Fruit fly (Drosophila melanogaster) whole organism, embryonic: ENCODE data around the gene CG5910.

ENCODE experiments used
- Abd-B ChIP-seq: fragments of 200-800 bp; sonication (Bioruptor generic); optimal IDR thresholded peaks from 2 replicates; lab custom pipeline; 2018; ENCODE audit warnings: missing biosample characterization, mild to moderate bottlenecking, missing genetic modification characterization, moderate library complexity
- Adf1 ChIP-seq: fragments of 200-800 bp; sonication (Bioruptor generic); IDR thresholded peaks from 2 replicates; pipeline ENCODE4 v1.3.6; 2022; ENCODE audit warnings: missing biosample characterization, missing genetic modification characterization
- Asciz ChIP-seq: fragments of 200-800 bp; sonication (Bioruptor generic); optimal IDR thresholded peaks from 2 replicates; lab custom pipeline; 2017; ENCODE audit warnings: missing biosample characterization, mild to moderate bottlenecking, missing genetic modification characterization, missing genetic modification reagents
- Bdp1 ChIP-seq: fragments of 200-800 bp; sonication (Bioruptor generic); optimal IDR thresholded peaks from 3 replicates; lab custom pipeline; 2016; ENCODE audit warnings: missing biosample characterization, missing genetic modification characterization
- CG12769 ChIP-seq: fragments of 200-800 bp; sonication (Bioruptor generic); optimal IDR thresholded peaks from 2 replicates; lab custom pipeline; 2019; ENCODE audit warnings: missing biosample characterization, mild to moderate bottlenecking, missing genetic modification characterization, moderate library complexity
- CG14441 ChIP-seq: fragments of 200-800 bp; sonication (Bioruptor generic); IDR thresholded peaks from 2 replicates; pipeline ENCODE4 v1.3.6; 2022; ENCODE audit warnings: missing biosample characterization, missing genetic modification characterization
- CG14710 ChIP-seq: fragments of 200-800 bp; sonication (Bioruptor generic); optimal IDR thresholded peaks from 3 replicates; lab custom pipeline; 2019; ENCODE audit warnings: missing biosample characterization, mild to moderate bottlenecking, missing genetic modification characterization, moderate library complexity
- CG1529 ChIP-seq: fragments of 200-800 bp; sonication (Bioruptor generic); optimal IDR thresholded peaks from 3 replicates; lab custom pipeline; 2018; ENCODE audit warnings: missing biosample characterization, missing genetic modification characterization
- CG15601 ChIP-seq: fragments of 200-800 bp; sonication (Bioruptor generic); optimal IDR thresholded peaks from 3 replicates; lab custom pipeline; 2019; ENCODE audit warnings: missing biosample characterization, mild to moderate bottlenecking, missing genetic modification characterization, moderate library complexity
- CG1603 ChIP-seq: fragments of 200-800 bp; sonication (Bioruptor generic); optimal IDR thresholded peaks from 2 replicates; lab custom pipeline; 2019; ENCODE audit warnings: missing biosample characterization, mild to moderate bottlenecking, missing genetic modification characterization, moderate library complexity
- CG17912 ChIP-seq: fragments of 200-800 bp; sonication (Bioruptor generic); optimal IDR thresholded peaks from 2 replicates; lab custom pipeline; 2018; ENCODE audit warnings: missing biosample characterization, mild to moderate bottlenecking, missing genetic modification characterization
- CG31365 ChIP-seq: fragments of 200-800 bp; sonication (Bioruptor generic); optimal IDR thresholded peaks from 2 replicates; lab custom pipeline; 2018; ENCODE audit warnings: missing biosample characterization, mild to moderate bottlenecking, missing genetic modification characterization
- CG3726 ChIP-seq: fragments of 200-800 bp; sonication (Bioruptor generic); IDR thresholded peaks from 3 replicates; pipeline ENCODE4, ENCODE4 v1.3.6; 2022; ENCODE audit warnings: missing biosample characterization, missing genetic modification characterization
- CG4282 ChIP-seq: fragments of 200-800 bp; sonication (Bioruptor generic); optimal IDR thresholded peaks from 2 replicates; lab custom pipeline; 2016; ENCODE audit warnings: missing biosample characterization, missing genetic modification characterization
- CG43689 ChIP-seq: fragments of 200-800 bp; sonication (Bioruptor generic); IDR thresholded peaks from 2 replicates; pipeline ENCODE4 v1.3.6; 2022; ENCODE audit warnings: missing biosample characterization, missing genetic modification characterization
- CG6683 ChIP-seq: fragments of 200-800 bp; sonication (Bioruptor generic); optimal IDR thresholded peaks from 2 replicates; lab custom pipeline; 2017; ENCODE audit warnings: missing biosample characterization, mild to moderate bottlenecking, missing genetic modification characterization, missing genetic modification reagents
- CG6765 ChIP-seq: fragments of 200-800 bp; sonication (Bioruptor generic); optimal IDR thresholded peaks from 3 replicates; lab custom pipeline; 2017; ENCODE audit warnings: missing biosample characterization, mild to moderate bottlenecking, missing genetic modification characterization
- CG7987 ChIP-seq: fragments of 200-800 bp; sonication (Bioruptor generic); optimal IDR thresholded peaks from 2 replicates; lab custom pipeline; 2018; ENCODE audit warnings: missing biosample characterization, mild to moderate bottlenecking, missing genetic modification characterization, moderate library complexity
- CG9876 ChIP-seq: fragments of 200-800 bp; sonication (Bioruptor generic); optimal IDR thresholded peaks from 2 replicates; lab custom pipeline; 2016; ENCODE audit warnings: missing biosample characterization, missing genetic modification characterization
- E2f1 ChIP-seq: fragments of 200-800 bp; sonication (Bioruptor generic); IDR thresholded peaks from 2 replicates; pipeline ENCODE4 v1.3.6; 2022; ENCODE audit warnings: missing biosample characterization, missing genetic modification characterization
- Hand ChIP-seq: fragments of 200-800 bp; sonication (Bioruptor generic); optimal IDR thresholded peaks from 2 replicates; lab custom pipeline; 2017; ENCODE audit warnings: mild to moderate bottlenecking, missing biosample characterization, missing genetic modification reagents, missing genetic modification characterization
- Hey ChIP-seq: fragments of 200-800 bp; sonication (Bioruptor generic); optimal IDR thresholded peaks from 3 replicates; lab custom pipeline; 2018; ENCODE audit warnings: missing biosample characterization, mild to moderate bottlenecking, missing genetic modification characterization
- Hr51 ChIP-seq, 2 experiments: fragments of 200-800 bp; sonication (Bioruptor generic); optimal IDR thresholded peaks; 2 replicates in 1 of 2; 3 replicates in 1 of 2; lab custom pipeline; 2016 to 2018; ENCODE audit warnings: missing biosample characterization in 2 of 2, missing genetic modification characterization in 2 of 2, mild to moderate bottlenecking in 1 of 2, moderate library complexity in 1 of 2
- Myb ChIP-seq: fragments of 200-800 bp; sonication (Bioruptor generic); optimal IDR thresholded peaks from 2 replicates; lab custom pipeline; 2016; ENCODE audit warnings: missing biosample characterization, missing genetic modification characterization
- NK7.1 ChIP-seq: fragments of 200-800 bp; sonication (Bioruptor generic); optimal IDR thresholded peaks from 3 replicates; lab custom pipeline; 2016; ENCODE audit warnings: missing biosample characterization, missing genetic modification characterization
- Optix ChIP-seq: fragments of 200-800 bp; sonication (Bioruptor generic); IDR thresholded peaks from 3 replicates; pipeline ENCODE4 v1.3.6; 2022; ENCODE audit warnings: missing biosample characterization, missing genetic modification characterization
- Ravus ChIP-seq: fragments of 200-800 bp; sonication (Bioruptor generic); IDR thresholded peaks from 2 replicates; pipeline ENCODE4 v1.3.6; 2022; ENCODE audit warnings: missing biosample characterization, missing genetic modification characterization
- TFAM ChIP-seq: fragments of 200-800 bp; sonication (Bioruptor generic); optimal IDR thresholded peaks from 2 replicates; lab custom pipeline; 2017; ENCODE audit warnings: missing biosample characterization, missing genetic modification characterization, inconsistent platforms
- amos ChIP-seq: fragments of 200-800 bp; sonication (Bioruptor generic); IDR thresholded peaks from 2 replicates; pipeline ENCODE4 v1.3.6; 2022; ENCODE audit warnings: missing biosample characterization, missing genetic modification characterization; ENCODE audit not compliant: partially characterized antibody
- ase ChIP-seq: fragments of 200-800 bp; sonication (Bioruptor generic); IDR thresholded peaks from 3 replicates; pipeline ENCODE4 v1.3.6; 2022; ENCODE audit warnings: missing biosample characterization, missing genetic modification characterization
- ash1 ChIP-seq: fragments of 200-800 bp; sonication (Bioruptor generic); optimal IDR thresholded peaks from 2 replicates; lab custom pipeline; 2018; ENCODE audit warnings: missing biosample characterization, mild to moderate bottlenecking, missing genetic modification characterization
- bab2 ChIP-seq: fragments of 200-800 bp; sonication (Bioruptor generic); optimal IDR thresholded peaks from 2 replicates; lab custom pipeline; 2016; ENCODE audit warnings: missing biosample characterization, missing genetic modification characterization
- br ChIP-seq: fragments of >200 bp; optimal IDR thresholded peaks from 2 replicates; lab custom pipeline; 2017
- caup ChIP-seq: fragments of 200-800 bp; sonication (Bioruptor generic); optimal IDR thresholded peaks from 3 replicates; lab custom pipeline; 2017; ENCODE audit warnings: missing biosample characterization, mild to moderate bottlenecking, missing genetic modification characterization, moderate library complexity; ENCODE audit not compliant: severe bottlenecking
- ci ChIP-seq: fragments of 200-800 bp; sonication (Bioruptor generic); IDR thresholded peaks from 3 replicates; pipeline ENCODE4 v1.3.6; 2022; ENCODE audit warnings: missing biosample characterization, missing genetic modification characterization
- danr ChIP-seq: fragments of 200-800 bp; sonication (Bioruptor generic); IDR thresholded peaks from 2 replicates; pipeline ENCODE4 v1.3.6; 2022; ENCODE audit warnings: missing biosample characterization, missing genetic modification characterization
- dpn ChIP-seq, 2 experiments: fragments of 200-800 bp; sonication (Bioruptor generic); optimal IDR thresholded peaks; 3 replicates each; lab custom pipeline; 2016; ENCODE audit warnings: missing biosample characterization in 2 of 2, missing genetic modification characterization in 2 of 2
- gce ChIP-seq: fragments of 200-800 bp; sonication (Bioruptor generic); IDR thresholded peaks from 3 replicates; pipeline ENCODE4 v1.3.6; 2022; ENCODE audit warnings: missing biosample characterization, missing genetic modification characterization
- gfzf ChIP-seq: fragments of 200-800 bp; sonication (Bioruptor generic); optimal IDR thresholded peaks from 2 replicates; lab custom pipeline; 2016; ENCODE audit warnings: missing biosample characterization, mild to moderate bottlenecking, missing genetic modification characterization, moderate library complexity
- grn ChIP-seq: fragments of 200-800 bp; sonication (Bioruptor generic); optimal IDR thresholded peaks from 3 replicates; lab custom pipeline; 2017; ENCODE audit warnings: missing biosample characterization, missing genetic modification characterization
- pzg ChIP-seq: fragments of 200-800 bp; sonication (Bioruptor generic); optimal IDR thresholded peaks from 3 replicates; lab custom pipeline; 2018; ENCODE audit warnings: missing biosample characterization, mild to moderate bottlenecking, missing genetic modification characterization, moderate library complexity
- slou ChIP-seq: fragments of 200-800 bp; sonication (Bioruptor generic); optimal IDR thresholded peaks from 3 replicates; lab custom pipeline; 2016; ENCODE audit warnings: missing biosample characterization, missing genetic modification characterization
- tap ChIP-seq: fragments of 200-800 bp; optimal IDR thresholded peaks from 3 replicates; lab custom pipeline; 2019; ENCODE audit warnings: missing biosample characterization, mild to moderate bottlenecking, missing genetic modification characterization, moderate library complexity
- tll ChIP-seq, 2 experiments: fragments of 200-800 bp in 1 of 2; fragments of >200 bp in 1 of 2; sonication (Bioruptor generic) in 1 of 2; optimal IDR thresholded peaks; 2 replicates each; lab custom pipeline; 2017 to 2019; ENCODE audit warnings: missing biosample characterization in 2 of 2, missing genetic modification characterization in 2 of 2, mild to moderate bottlenecking in 1 of 2, moderate library complexity in 1 of 2
- unpg ChIP-seq: fragments of 200-800 bp; sonication (Bioruptor generic); optimal IDR thresholded peaks from 3 replicates; lab custom pipeline; 2018; ENCODE audit warnings: missing biosample characterization, mild to moderate bottlenecking, missing genetic modification characterization, moderate library complexity
- vfl ChIP-seq: fragments of 200-800 bp; sonication (Bioruptor generic); optimal IDR thresholded peaks from 2 replicates; lab custom pipeline; 2016; ENCODE audit warnings: missing biosample characterization, missing genetic modification characterization
- zen ChIP-seq: fragments of 200-800 bp; sonication (Bioruptor generic); optimal IDR thresholded peaks from 3 replicates; lab custom pipeline; 2018; ENCODE audit warnings: missing biosample characterization, mild to moderate bottlenecking, missing genetic modification characterization, moderate library complexity

Gene CG5910

dm6 chr3L:20398243-20399222 lies 43.7 kb upstream of the CG5910 start (continued):
- peak; percentile 79 for TF ChIP-seq CG14441 (GFP tag; lab: Robert Waterston, UW)
- TF ChIP-seq NK7.1 (GFP tag; lab: Kevin White, UChicago), result peak; percentile 54
- peak; percentile 89 for TF ChIP-seq unpg (GFP tag; lab: Kevin White, UChicago)
- TF ChIP-seq Ravus, result peak; percentile 44
- TF ChIP-seq Asciz (GFP tag; lab: Kevin White, UChicago), result peak; percentile 89
- TF ChIP-seq CG6765 (GFP tag; lab: Kevin White, UChicago), result peak; percentile 78
- peak; percentile 78 for TF ChIP-seq E2f1 (GFP tag; lab: Robert Waterston, UW)
- TF ChIP-seq gfzf (GFP tag; lab: Kevin White, UChicago), result no peak
- peak; percentile 79 for TF ChIP-seq ase (GFP tag; lab: Robert Waterston, UW)
- TF ChIP-seq pzg (GFP tag; lab: Kevin White, UChicago), result no peak
- TF ChIP-seq vfl (GFP tag; lab: Kevin White, UChicago), result peak; percentile 55
- peak; percentile 51; the same call in 1 of the 3 replicates for TF ChIP-seq gce (GFP tag; lab: Robert Waterston, UW)
- no peak for TF ChIP-seq tll (GFP tag; optimal IDR thresholded peaks at IDR 0.05; lab: Kevin White, UChicago)
- TF ChIP-seq bab2 (GFP tag; lab: Kevin White, UChicago), result peak; percentile 71
- TF ChIP-seq Hand, result peak; percentile 74
- no peak for TF ChIP-seq br (lab: Kevin White, UChicago)
- peak; percentile 55 for TF ChIP-seq CG1603
- 0 out of 3 replicates have a peak, but pooled peaks have one; percentile 21 for TF ChIP-seq Optix (GFP tag; lab: Robert Waterston, UW)
- peak; percentile 82 for TF ChIP-seq CG15601
- TF ChIP-seq Hr51 (GFP tag; optimal IDR thresholded peaks at IDR 0.05; lab: Kevin White, UChicago), result peak; percentile 55 to 92
- TF ChIP-seq Adf1, result peak; percentile 32
- peak; percentile 35 for TF ChIP-seq CG7987
- peak; percentile 57; the same call in 1 of the 2 replicates for TF ChIP-seq danr (GFP tag; lab: Robert Waterston, UW)
- no peak for TF ChIP-seq Hey (tag; lab: Kevin White, UChicago)
- TF ChIP-seq dpn (GFP tag; optimal IDR thresholded peaks at IDR 0.05; lab: Kevin White, UChicago), result peak; percentile 77 to 84
- peak; percentile 63 for TF ChIP-seq CG6683 (GFP tag; lab: Kevin White, UChicago)
- peak; percentile 6 for TF ChIP-seq CG9876 (GFP tag; lab: Kevin White, UChicago)
- TF ChIP-seq TFAM (GFP tag; lab: Kevin White, UChicago), result no peak
- peak; percentile 21 for TF ChIP-seq Myb (GFP tag; lab: Kevin White, UChicago)
- TF ChIP-seq slou (GFP tag; lab: Kevin White, UChicago), result peak; percentile 52
- TF ChIP-seq Abd-B (GFP tag; lab: Kevin White, UChicago), result peak; percentile 69
- TF ChIP-seq CG4282 (GFP tag; lab: Kevin White, UChicago), result no peak
- peak; percentile 63 for TF ChIP-seq Bdp1
- TF ChIP-seq grn, result peak; percentile 54
- peak; percentile 83 for TF ChIP-seq CG14710 (tag; lab: Kevin White, UChicago)
- TF ChIP-seq ash1, result no peak
- TF ChIP-seq zen, result peak; percentile 46
- TF ChIP-seq caup, result peak; percentile 83
- TF ChIP-seq CG31365 (tag; lab: Kevin White, UChicago), result peak; percentile 62
- TF ChIP-seq ci (GFP tag; lab: Robert Waterston, UW), result peak; percentile 48; the same call in 2 of the 3 replicates
- TF ChIP-seq tap (tag; lab: Kevin White, UChicago), result peak; percentile 83
- TF ChIP-seq CG17912 (GFP tag; lab: Kevin White, UChicago), result no peak
- peak; percentile 56 for TF ChIP-seq CG12769 (tag; lab: Kevin White, UChicago)
- no peak for TF ChIP-seq CG3726 (GFP tag; lab: Robert Waterston, UW)
- TF ChIP-seq amos (GFP tag; lab: Robert Waterston, UW), result no peak
- peak; percentile 86 for TF ChIP-seq CG1529 (GFP tag; lab: Kevin White, UChicago)
- TF ChIP-seq CG43689 (GFP tag; lab: Robert Waterston, UW), result 0 out of 2 replicates have a peak, but pooled peaks have one; percentile 24
